Fruit fly (Drosophila melanogaster) whole organism, embryonic: ENCODE measurements around the gene CRIF.

Experiments
- Aef1 ChIP-seq: fragments of 200-800 bp; sonication (Bioruptor generic); IDR thresholded peaks from 3 replicates; pipeline ENCODE4 v1.3.6; 2022; ENCODE audit warnings: missing biosample characterization, missing genetic modification characterization
- B-H2 ChIP-seq: fragments of 200-800 bp; sonication (Bioruptor generic); optimal IDR thresholded peaks from 2 replicates; lab custom pipeline; 2018; ENCODE audit warnings: missing biosample characterization, mild to moderate bottlenecking, missing genetic modification characterization
- Bdp1 ChIP-seq: fragments of 200-800 bp; sonication (Bioruptor generic); optimal IDR thresholded peaks from 3 replicates; lab custom pipeline; 2016; ENCODE audit warnings: missing biosample characterization, missing genetic modification characterization
- Blimp-1 ChIP-seq: fragments of 200-800 bp; sonication (Bioruptor generic); optimal IDR thresholded peaks from 3 replicates; lab custom pipeline; 2018; ENCODE audit warnings: missing biosample characterization, missing genetic modification characterization, mild to moderate bottlenecking, moderate library complexity, missing genetic modification reagents
- CG10462 ChIP-seq: fragments of 200-800 bp; sonication (Bioruptor generic); optimal IDR thresholded peaks from 2 replicates; lab custom pipeline; 2016; ENCODE audit warnings: missing biosample characterization, missing genetic modification characterization
- CG13287 ChIP-seq: fragments of 200-800 bp; sonication (Bioruptor generic); IDR thresholded peaks from 2 replicates; pipeline ENCODE4 v1.3.6; 2022; ENCODE audit warnings: missing biosample characterization, missing genetic modification characterization; ENCODE audit not compliant: partially characterized antibody
- CG14014 ChIP-seq: fragments of 200-800 bp; sonication (Bioruptor generic); IDR thresholded peaks from 2 replicates; pipeline ENCODE4 v1.3.6; 2022; ENCODE audit warnings: missing biosample characterization, missing genetic modification characterization
- CG14441 ChIP-seq: fragments of 200-800 bp; sonication (Bioruptor generic); IDR thresholded peaks from 2 replicates; pipeline ENCODE4 v1.3.6; 2022; ENCODE audit warnings: missing biosample characterization, missing genetic modification characterization
- CG14965 ChIP-seq: fragments of 200-800 bp; sonication (Bioruptor generic); optimal IDR thresholded peaks from 2 replicates; lab custom pipeline; 2016; ENCODE audit warnings: missing biosample characterization, missing genetic modification characterization, borderline replicate concordance
- CG15269 ChIP-seq: fragments of 200-800 bp; sonication (Bioruptor generic); optimal IDR thresholded peaks from 2 replicates; lab custom pipeline; 2018; ENCODE audit warnings: missing biosample characterization, mild to moderate bottlenecking, missing genetic modification characterization, moderate library complexity
- CG15696 ChIP-seq: fragments of 200-800 bp; sonication (Bioruptor generic); optimal IDR thresholded peaks from 2 replicates; lab custom pipeline; 2019; ENCODE audit warnings: missing biosample characterization, mild to moderate bottlenecking, missing genetic modification characterization, moderate library complexity
- CG32767 ChIP-seq: fragments of 200-800 bp; sonication (Bioruptor generic); IDR thresholded peaks from 2 replicates; pipeline ENCODE4 v1.3.6; 2022; ENCODE audit warnings: missing biosample characterization, missing genetic modification characterization
- CG32772 ChIP-seq: fragments of 200-800 bp; sonication (Bioruptor generic); IDR thresholded peaks from 2 replicates; pipeline ENCODE4 v1.3.6; 2022; ENCODE audit warnings: missing biosample characterization, missing genetic modification characterization
- CG34422 ChIP-seq: fragments of 200-800 bp; sonication (Bioruptor generic); IDR thresholded peaks from 3 replicates; pipeline ENCODE4 v1.3.6; 2022; ENCODE audit warnings: missing biosample characterization, missing genetic modification characterization
- CG3838 ChIP-seq: fragments of 200-800 bp; sonication (Bioruptor generic); optimal IDR thresholded peaks from 3 replicates; lab custom pipeline; 2016; ENCODE audit warnings: missing biosample characterization, missing genetic modification characterization
- CG3847 ChIP-seq: fragments of 200-800 bp; sonication (Bioruptor generic); IDR thresholded peaks from 2 replicates; pipeline ENCODE4 v1.3.6; 2022; ENCODE audit warnings: missing biosample characterization, missing genetic modification characterization
- CG4360 ChIP-seq: fragments of 200-800 bp; sonication (Bioruptor generic); IDR thresholded peaks from 2 replicates; pipeline ENCODE4 v1.3.6; 2022; ENCODE audit warnings: missing biosample characterization, missing genetic modification characterization
- CG4730 ChIP-seq: fragments of 200-800 bp; sonication (Bioruptor generic); IDR thresholded peaks from 2 replicates; pipeline ENCODE4 v1.3.6; 2022; ENCODE audit warnings: missing biosample characterization, missing genetic modification characterization
- CG4854 ChIP-seq: fragments of 200-800 bp; sonication (Bioruptor generic); optimal IDR thresholded peaks from 2 replicates; lab custom pipeline; 2016; ENCODE audit warnings: missing biosample characterization, missing genetic modification characterization, inconsistent platforms
- CG5180 ChIP-seq: fragments of 200-800 bp; sonication (Bioruptor generic); optimal IDR thresholded peaks from 3 replicates; lab custom pipeline; 2017; ENCODE audit warnings: missing biosample characterization, missing genetic modification characterization, mild to moderate bottlenecking, moderate library complexity, missing genetic modification reagents
- CG6254 ChIP-seq: fragments of 200-800 bp; sonication (Bioruptor generic); optimal IDR thresholded peaks from 3 replicates; lab custom pipeline; 2017; ENCODE audit warnings: mild to moderate bottlenecking, missing biosample characterization, missing genetic modification reagents, missing genetic modification characterization
- CG7745 ChIP-seq: fragments of 200-800 bp; sonication (Bioruptor generic); optimal IDR thresholded peaks from 2 replicates; lab custom pipeline; 2018; ENCODE audit warnings: missing biosample characterization, mild to moderate bottlenecking, missing genetic modification characterization, moderate library complexity
- CG9215 ChIP-seq: fragments of 200-800 bp; sonication (Bioruptor generic); IDR thresholded peaks from 2 replicates; pipeline ENCODE4 v1.3.6; 2022; ENCODE audit warnings: missing biosample characterization, missing genetic modification characterization
- CG9797 ChIP-seq: fragments of 200-800 bp; sonication (Bioruptor generic); optimal IDR thresholded peaks from 3 replicates; lab custom pipeline; 2018; ENCODE audit warnings: missing biosample characterization, mild to moderate bottlenecking, missing genetic modification characterization
- Camta ChIP-seq: fragments of 200-800 bp; sonication (Bioruptor generic); optimal IDR thresholded peaks from 2 replicates; lab custom pipeline; 2016; ENCODE audit warnings: missing biosample characterization, missing genetic modification characterization
- D19A ChIP-seq: fragments of 200-800 bp; optimal IDR thresholded peaks from 3 replicates; lab custom pipeline; 2019; ENCODE audit warnings: missing biosample characterization, mild to moderate bottlenecking, missing genetic modification characterization, moderate library complexity
- Dek ChIP-seq: fragments of 200-800 bp; sonication (Bioruptor generic); optimal IDR thresholded peaks from 3 replicates; lab custom pipeline; 2019; ENCODE audit warnings: missing biosample characterization, mild to moderate bottlenecking, missing genetic modification characterization, moderate library complexity
- E2f1 ChIP-seq: fragments of 200-800 bp; sonication (Bioruptor generic); IDR thresholded peaks from 2 replicates; pipeline ENCODE4 v1.3.6; 2022; ENCODE audit warnings: missing biosample characterization, missing genetic modification characterization
- HmgD ChIP-seq: fragments of 200-800 bp; sonication (Bioruptor generic); optimal IDR thresholded peaks from 3 replicates; lab custom pipeline; 2016; ENCODE audit warnings: missing biosample characterization, missing genetic modification characterization
- Hmx ChIP-seq: fragments of 200-800 bp; sonication (Bioruptor generic); optimal IDR thresholded peaks from 2 replicates; lab custom pipeline; 2016; ENCODE audit warnings: missing biosample characterization, missing genetic modification characterization
- Hr3 ChIP-seq: fragments of 200-800 bp; sonication (Bioruptor generic); optimal IDR thresholded peaks from 3 replicates; lab custom pipeline; 2016; ENCODE audit warnings: missing biosample characterization, missing genetic modification characterization
- Meics ChIP-seq: fragments of 200-800 bp; sonication (Bioruptor generic); optimal IDR thresholded peaks from 2 replicates; lab custom pipeline; 2017; ENCODE audit warnings: missing biosample characterization, mild to moderate bottlenecking, missing genetic modification characterization
- Nf-YA ChIP-seq: fragments of 200-800 bp; sonication (Bioruptor generic); IDR thresholded peaks from 2 replicates; pipeline ENCODE4 v1.3.6; 2022; ENCODE audit warnings: missing biosample characterization, missing genetic modification characterization
- PHDP ChIP-seq: fragments of 200-800 bp; sonication (Bioruptor generic); optimal IDR thresholded peaks from 3 replicates; lab custom pipeline; 2018; ENCODE audit warnings: missing biosample characterization, mild to moderate bottlenecking, missing genetic modification characterization, moderate library complexity
- Ssrp ChIP-seq: fragments of 200-800 bp; sonication (Bioruptor generic); optimal IDR thresholded peaks from 2 replicates; lab custom pipeline; 2018; ENCODE audit warnings: missing biosample characterization, mild to moderate bottlenecking, missing genetic modification characterization, moderate library complexity
- crc ChIP-seq: fragments of 200-800 bp; sonication (Bioruptor generic); optimal IDR thresholded peaks from 2 replicates; lab custom pipeline; 2016; ENCODE audit warnings: missing biosample characterization, missing genetic modification characterization
- cwo ChIP-seq: fragments of 200-800 bp; sonication (Bioruptor generic); optimal IDR thresholded peaks from 3 replicates; lab custom pipeline; 2017; ENCODE audit warnings: missing biosample characterization, missing genetic modification characterization, mild to moderate bottlenecking, moderate library complexity, missing genetic modification reagents
- dimm ChIP-seq: fragments of 200-800 bp; sonication (Bioruptor generic); IDR thresholded peaks from 2 replicates; pipeline ENCODE4 v1.3.6; 2022; ENCODE audit warnings: missing biosample characterization, missing genetic modification characterization
- dmrt99B ChIP-seq: fragments of 200-800 bp; sonication (Bioruptor generic); optimal IDR thresholded peaks from 2 replicates; lab custom pipeline; 2018; ENCODE audit warnings: missing biosample characterization, mild to moderate bottlenecking, missing genetic modification characterization, moderate library complexity
- fd102C ChIP-seq: fragments of 200-800 bp; sonication (Bioruptor generic); optimal IDR thresholded peaks from 2 replicates; lab custom pipeline; 2018; ENCODE audit warnings: missing biosample characterization, mild to moderate bottlenecking, missing genetic modification characterization, moderate library complexity
- fru ChIP-seq: fragments of >200 bp; optimal IDR thresholded peaks from 2 replicates; lab custom pipeline; 2017
- gcm ChIP-seq: fragments of 200-800 bp; sonication (Bioruptor generic); optimal IDR thresholded peaks from 2 replicates; lab custom pipeline; 2019; ENCODE audit warnings: missing biosample characterization, mild to moderate bottlenecking, missing genetic modification characterization, moderate library complexity
- gro ChIP-seq: fragments of 200-800 bp; sonication (Bioruptor generic); optimal IDR thresholded peaks from 2 replicates; lab custom pipeline; 2016; ENCODE audit warnings: missing biosample characterization, missing genetic modification characterization
- nerfin-2 ChIP-seq: fragments of 200-800 bp; sonication (Bioruptor generic); IDR thresholded peaks from 2 replicates; pipeline ENCODE4 v1.3.6; 2022; ENCODE audit warnings: missing biosample characterization, missing genetic modification characterization; ENCODE audit not compliant: partially characterized antibody
- oc ChIP-seq: fragments of 200-800 bp; sonication (Bioruptor generic); optimal IDR thresholded peaks from 2 replicates; lab custom pipeline; 2018; ENCODE audit warnings: missing biosample characterization, mild to moderate bottlenecking, missing genetic modification characterization, moderate library complexity
- sima ChIP-seq: fragments of 200-800 bp; sonication (Bioruptor generic); optimal IDR thresholded peaks from 2 replicates; lab custom pipeline; 2016; ENCODE audit warnings: missing biosample characterization, missing genetic modification characterization
- slou ChIP-seq: fragments of 200-800 bp; sonication (Bioruptor generic); optimal IDR thresholded peaks from 3 replicates; lab custom pipeline; 2016; ENCODE audit warnings: missing biosample characterization, missing genetic modification characterization
- tgo ChIP-seq: fragments of 200-800 bp; sonication (Bioruptor generic); IDR thresholded peaks from 3 replicates; pipeline ENCODE4 v1.3.6; 2022; ENCODE audit warnings: missing biosample characterization, missing genetic modification characterization
- tio ChIP-seq: fragments of 200-800 bp; sonication (Bioruptor generic); optimal IDR thresholded peaks from 2 replicates; lab custom pipeline; 2017; ENCODE audit warnings: missing biosample characterization, missing genetic modification characterization, inconsistent platforms
- zen ChIP-seq: fragments of 200-800 bp; sonication (Bioruptor generic); optimal IDR thresholded peaks from 3 replicates; lab custom pipeline; 2018; ENCODE audit warnings: missing biosample characterization, mild to moderate bottlenecking, missing genetic modification characterization, moderate library complexity
- zfh1 ChIP-seq: fragments of 200-800 bp; sonication (Bioruptor generic); IDR thresholded peaks from 3 replicates; pipeline ENCODE4 v1.3.6; 2022; ENCODE audit warnings: missing biosample characterization, missing genetic modification characterization

CRIF gene

dm6 chr3L:21604265-21604664, 35.6 kb upstream of the CRIF start (continued):
- TF ChIP-seq Camta (GFP tag; lab: Kevin White, UChicago), result peak; percentile 66
- no peak for TF ChIP-seq CG5180 (GFP tag; lab: Kevin White, UChicago)
- TF ChIP-seq CG15269, result no peak
- TF ChIP-seq dimm (GFP tag; lab: Robert Waterston, UW), result no peak
- no peak for TF ChIP-seq Nf-YA (GFP tag; lab: Robert Waterston, UW)
- TF ChIP-seq gro (GFP tag; lab: Kevin White, UChicago), result no peak
- peak; percentile 57 for TF ChIP-seq CG14441 (GFP tag; lab: Robert Waterston, UW)
- no peak for TF ChIP-seq CG7745 (tag; lab: Kevin White, UChicago)
- TF ChIP-seq fru (lab: Kevin White, UChicago), result no peak
- no peak for TF ChIP-seq CG10462
- peak; percentile 1 for TF ChIP-seq slou (GFP tag; lab: Kevin White, UChicago)
- TF ChIP-seq Dek (tag; lab: Kevin White, UChicago), result peak; percentile 28
- TF ChIP-seq CG32767, result 0 out of 2 replicates have a peak, but pooled peaks have one; percentile 34
- TF ChIP-seq CG3838, result no peak
- no peak for TF ChIP-seq oc (tag; lab: Kevin White, UChicago)
- TF ChIP-seq Blimp-1 (GFP tag; lab: Kevin White, UChicago), result no peak
- TF ChIP-seq CG4360 (GFP tag; lab: Robert Waterston, UW), result no peak
- peak; percentile 39; the same call in 1 of the 2 replicates for TF ChIP-seq CG13287
- no peak for TF ChIP-seq cwo (GFP tag; lab: Kevin White, UChicago)
- TF ChIP-seq CG9215, result peak; percentile 52; the same call in 1 of the 2 replicates
- no peak for TF ChIP-seq Meics (GFP tag; lab: Kevin White, UChicago)
- peak; percentile 81 for TF ChIP-seq Hr3 (GFP tag; lab: Kevin White, UChicago)
- no peak for TF ChIP-seq sima (GFP tag; lab: Kevin White, UChicago)
- peak; percentile 49; the same call in 1 of the 3 replicates for TF ChIP-seq zfh1 (GFP tag; lab: Robert Waterston, UW)
- TF ChIP-seq Aef1 (GFP tag; lab: Robert Waterston, UW), result peak; percentile 55; the same call in 2 of the 3 replicates
- peak; percentile 67; the same call in 1 of the 2 replicates for TF ChIP-seq E2f1 (GFP tag; lab: Robert Waterston, UW)
- TF ChIP-seq dmrt99B, result no peak
- peak; percentile 94 for TF ChIP-seq HmgD (GFP tag; lab: Kevin White, UChicago)
- no peak for TF ChIP-seq CG6254 (GFP tag; lab: Kevin White, UChicago)
- no peak for TF ChIP-seq D19A (tag; lab: Kevin White, UChicago)
- TF ChIP-seq fd102C (GFP tag; lab: Kevin White, UChicago), result no peak
- TF ChIP-seq CG14965, result peak; percentile 39
- no peak for TF ChIP-seq Ssrp (tag; lab: Kevin White, UChicago)
- peak; percentile 61; the same call in 1 of the 3 replicates for TF ChIP-seq CG34422 (GFP tag; lab: Robert Waterston, UW)
- no peak for TF ChIP-seq Bdp1 (GFP tag; lab: Kevin White, UChicago)
- TF ChIP-seq CG14014, result 0 out of 2 replicates have a peak, but pooled peaks have one; percentile 42
- TF ChIP-seq zen (tag; lab: Kevin White, UChicago), result peak; percentile 55
- TF ChIP-seq CG4854 (GFP tag; lab: Kevin White, UChicago), result peak; percentile 16
- TF ChIP-seq CG9797 (GFP tag; lab: Kevin White, UChicago), result no peak
- TF ChIP-seq B-H2 (GFP tag; lab: Kevin White, UChicago), result no peak
- TF ChIP-seq Hmx (GFP tag; lab: Kevin White, UChicago), result no peak
- no peak for TF ChIP-seq nerfin-2 (GFP tag; lab: Robert Waterston, UW)
- no peak for TF ChIP-seq gcm (GFP tag; lab: Kevin White, UChicago)
- TF ChIP-seq PHDP, result no peak
- peak; percentile 17 for TF ChIP-seq tio (GFP tag; lab: Kevin White, UChicago)
- peak; percentile 19 for TF ChIP-seq crc (GFP tag; lab: Kevin White, UChicago)
- peak; percentile 54 for TF ChIP-seq CG3847
- TF ChIP-seq CG15696 (tag; lab: Kevin White, UChicago), result peak; percentile 70
- TF ChIP-seq tgo (GFP tag; lab: Robert Waterston, UW), result peak; percentile 59
- TF ChIP-seq CG4730 (GFP tag; lab: Robert Waterston, UW), result peak; percentile 67
- TF ChIP-seq CG32772 (GFP tag; lab: Robert Waterston, UW), result peak; percentile 63; the same call in 1 of the 2 replicates
